Fruit fly (Drosophila melanogaster) whole organism, wandering third instar larva: ENCODE data around the gene Polr2H.
A peak's percentile ranks its signal among the peaks of the same experiment; 100 is the strongest.

Experiments
- Abd-B ChIP-seq: fragments of >200 bp; optimal IDR thresholded peaks from 2 replicates; lab custom pipeline; 2017; ENCODE audit warnings: missing biosample characterization, missing genetic modification characterization
- CG32264 ChIP-seq: fragments of 200-800 bp; sonication (Bioruptor generic); optimal IDR thresholded peaks from 2 replicates; lab custom pipeline; 2016; ENCODE audit warnings: missing biosample characterization, missing genetic modification characterization
- CG9705 ChIP-seq: fragments of 200-800 bp; sonication (Bioruptor generic); optimal IDR thresholded peaks from 2 replicates; lab custom pipeline; 2018; ENCODE audit warnings: missing biosample characterization, mild to moderate bottlenecking, missing genetic modification characterization
- CrebA ChIP-seq: fragments of 200-800 bp; sonication (Bioruptor generic); optimal IDR thresholded peaks from 2 replicates; lab custom pipeline; 2016; ENCODE audit warnings: missing biosample characterization, mild to moderate bottlenecking, missing genetic modification characterization, borderline replicate concordance
- Dfd ChIP-seq: fragments of >200 bp; optimal IDR thresholded peaks from 2 replicates; lab custom pipeline; 2017; ENCODE audit warnings: missing biosample characterization, missing genetic modification characterization
- Dif ChIP-seq: fragments of 200-275, 200-300 bp; sonication (Bioruptor generic); optimal IDR thresholded peaks from 2 replicates; lab custom pipeline; 2018; ENCODE audit warnings: missing biosample characterization, missing genetic modification characterization; ENCODE audit not compliant: partially characterized antibody
- HLH106 ChIP-seq: fragments of 200-800 bp; optimal IDR thresholded peaks from 3 replicates; lab custom pipeline; 2019; ENCODE audit warnings: missing biosample characterization, mild to moderate bottlenecking, missing genetic modification characterization, moderate library complexity
- Hnf4 ChIP-seq: fragments of 200-800 bp; sonication (Bioruptor generic); optimal IDR thresholded peaks from 2 replicates; lab custom pipeline; 2016; ENCODE audit warnings: missing biosample characterization, mild to moderate bottlenecking, missing genetic modification characterization
- Hr78 ChIP-seq: fragments of >200 bp; optimal IDR thresholded peaks from 2 replicates; lab custom pipeline; 2017; ENCODE audit warnings: missing biosample characterization, missing genetic modification characterization
- Hr83 ChIP-seq: fragments of 200-300 bp; sonication (Bioruptor generic); optimal IDR thresholded peaks from 2 replicates; lab custom pipeline; 2016; ENCODE audit warnings: missing biosample characterization, mild to moderate bottlenecking, missing genetic modification characterization, moderate library complexity; ENCODE audit not compliant: poor library complexity, severe bottlenecking
- Jra ChIP-seq: sonication (Bioruptor generic); optimal IDR thresholded peaks from 2 replicates; lab custom pipeline; 2016; ENCODE audit warnings: missing biosample characterization, missing genetic modification characterization
- Mio ChIP-seq: sonication (Bioruptor generic); optimal IDR thresholded peaks from 2 replicates; lab custom pipeline; 2016; ENCODE audit warnings: missing biosample characterization, missing genetic modification characterization
- Myc ChIP-seq: fragments of >200 bp; optimal IDR thresholded peaks from 2 replicates; lab custom pipeline; 2017
- N ChIP-seq: fragments of >200 bp; optimal IDR thresholded peaks from 2 replicates; lab custom pipeline; 2018; ENCODE audit warnings: missing biosample characterization, missing external identifiers, missing genetic modification characterization
- OdsH ChIP-seq: fragments of 200-800 bp; sonication (Bioruptor generic); optimal IDR thresholded peaks from 2 replicates; lab custom pipeline; 2016; ENCODE audit warnings: missing biosample characterization, mild to moderate bottlenecking, missing genetic modification characterization
- Rel ChIP-seq, 2 experiments: fragments of 200-800 bp; sonication (Bioruptor generic) in 1 of 2; optimal IDR thresholded peaks; 2 replicates in 1 of 2; 3 replicates in 1 of 2; lab custom pipeline; 2016 to 2019; ENCODE audit warnings: mild to moderate bottlenecking in 2 of 2, missing biosample characterization in 2 of 2, missing genetic modification characterization in 2 of 2, moderate library complexity in 1 of 2
- Sp1 ChIP-seq: fragments of 200-800 bp; sonication (Bioruptor generic); optimal IDR thresholded peaks from 3 replicates; lab custom pipeline; 2019; ENCODE audit warnings: missing biosample characterization, mild to moderate bottlenecking, missing genetic modification characterization, moderate library complexity
- Vsx2 ChIP-seq: fragments of 200-300, 225-300 bp; sonication (Bioruptor generic); optimal IDR thresholded peaks from 2 replicates; lab custom pipeline; 2018; ENCODE audit warnings: missing biosample characterization, missing genetic modification characterization; ENCODE audit not compliant: partially characterized antibody
- br ChIP-seq: fragments of 200-800 bp; sonication (Bioruptor generic); optimal IDR thresholded peaks from 2 replicates; lab custom pipeline; 2016; ENCODE audit warnings: missing biosample characterization, missing genetic modification characterization
- brk ChIP-seq: fragments of 200-800 bp; sonication (Bioruptor generic); optimal IDR thresholded peaks from 2 replicates; lab custom pipeline; 2016; ENCODE audit warnings: missing biosample characterization, mild to moderate bottlenecking, missing genetic modification characterization
- dl ChIP-seq, 2 experiments: fragments of 175-275, 200-275 bp in 1 of 2; fragments of 200-275 bp in 1 of 2; sonication (Bioruptor generic); optimal IDR thresholded peaks; lab custom pipeline; 2018; ENCODE audit warnings: mild to moderate bottlenecking in 2 of 2, missing biosample characterization in 2 of 2, missing genetic modification characterization in 2 of 2, moderate library complexity in 2 of 2; ENCODE audit not compliant: partially characterized antibody in 2 of 2, insufficient read depth in 1 of 2
- dmrt93B ChIP-seq: fragments of 200-800 bp; sonication (Bioruptor generic); optimal IDR thresholded peaks from 2 replicates; lab custom pipeline; 2018; ENCODE audit warnings: missing biosample characterization, mild to moderate bottlenecking, missing genetic modification characterization
- dsf ChIP-seq: sonication (Bioruptor generic); optimal IDR thresholded peaks from 2 replicates; lab custom pipeline; 2016; ENCODE audit warnings: missing biosample characterization, missing genetic modification characterization, borderline replicate concordance
- ey ChIP-seq: fragments of 200-800 bp; sonication (Bioruptor generic); optimal IDR thresholded peaks from 2 replicates; lab custom pipeline; 2016; ENCODE audit warnings: missing biosample characterization, missing genetic modification characterization
- foxo ChIP-seq, 2 experiments: fragments of 200-800 bp; sonication (Bioruptor generic); optimal IDR thresholded peaks; 2 replicates in 1 of 2; 3 replicates in 1 of 2; lab custom pipeline; 2016 to 2017; ENCODE audit warnings: missing biosample characterization in 2 of 2, missing genetic modification characterization in 2 of 2
- fru ChIP-seq: fragments of 200-800 bp; sonication (Bioruptor generic); optimal IDR thresholded peaks from 3 replicates; lab custom pipeline; 2016; ENCODE audit warnings: missing biosample characterization, mild to moderate bottlenecking, missing genetic modification characterization
- h ChIP-seq: fragments of 200-800 bp; sonication (Bioruptor generic); optimal IDR thresholded peaks from 3 replicates; lab custom pipeline; 2016; ENCODE audit warnings: missing biosample characterization, mild to moderate bottlenecking, missing genetic modification characterization
- jim ChIP-seq: fragments of 175-275, 200-325 bp; sonication (Bioruptor generic); optimal IDR thresholded peaks from 2 replicates; lab custom pipeline; 2016; ENCODE audit warnings: missing biosample characterization, mild to moderate bottlenecking, missing genetic modification characterization
- lola ChIP-seq: fragments of >200 bp; optimal IDR thresholded peaks from 2 replicates; lab custom pipeline; 2017; ENCODE audit warnings: missing biosample characterization, missing genetic modification characterization
- psq ChIP-seq: fragments of 200-800 bp; sonication (Bioruptor generic); optimal IDR thresholded peaks from 3 replicates; lab custom pipeline; 2017; ENCODE audit warnings: missing biosample characterization, mild to moderate bottlenecking, missing genetic modification characterization, moderate library complexity
- rgr ChIP-seq: fragments of 200-800 bp; sonication (Bioruptor generic); optimal IDR thresholded peaks from 3 replicates; lab custom pipeline; 2016; ENCODE audit warnings: missing biosample characterization, mild to moderate bottlenecking, missing genetic modification characterization
- sage ChIP-seq: fragments of 200-800 bp; sonication (Bioruptor generic); optimal IDR thresholded peaks from 2 replicates; lab custom pipeline; 2016; ENCODE audit warnings: missing biosample characterization, mild to moderate bottlenecking, missing genetic modification characterization
- sv ChIP-seq: fragments of 200-800 bp; sonication (Bioruptor generic); optimal IDR thresholded peaks from 3 replicates; lab custom pipeline; 2016; ENCODE audit warnings: missing biosample characterization, missing genetic modification characterization
- tai ChIP-seq: sonication (Bioruptor generic); optimal IDR thresholded peaks from 2 replicates; lab custom pipeline; 2016; ENCODE audit warnings: missing biosample characterization, missing genetic modification characterization
- usp ChIP-seq: fragments of >200 bp; optimal IDR thresholded peaks from 2 replicates; lab custom pipeline; 2017; ENCODE audit warnings: missing biosample characterization, missing genetic modification characterization
- woc ChIP-seq: sonication (Bioruptor generic); optimal IDR thresholded peaks from 2 replicates; lab custom pipeline; 2016; ENCODE audit warnings: missing biosample characterization, mild to moderate bottlenecking, missing genetic modification characterization

Gene Polr2H

DNA sequence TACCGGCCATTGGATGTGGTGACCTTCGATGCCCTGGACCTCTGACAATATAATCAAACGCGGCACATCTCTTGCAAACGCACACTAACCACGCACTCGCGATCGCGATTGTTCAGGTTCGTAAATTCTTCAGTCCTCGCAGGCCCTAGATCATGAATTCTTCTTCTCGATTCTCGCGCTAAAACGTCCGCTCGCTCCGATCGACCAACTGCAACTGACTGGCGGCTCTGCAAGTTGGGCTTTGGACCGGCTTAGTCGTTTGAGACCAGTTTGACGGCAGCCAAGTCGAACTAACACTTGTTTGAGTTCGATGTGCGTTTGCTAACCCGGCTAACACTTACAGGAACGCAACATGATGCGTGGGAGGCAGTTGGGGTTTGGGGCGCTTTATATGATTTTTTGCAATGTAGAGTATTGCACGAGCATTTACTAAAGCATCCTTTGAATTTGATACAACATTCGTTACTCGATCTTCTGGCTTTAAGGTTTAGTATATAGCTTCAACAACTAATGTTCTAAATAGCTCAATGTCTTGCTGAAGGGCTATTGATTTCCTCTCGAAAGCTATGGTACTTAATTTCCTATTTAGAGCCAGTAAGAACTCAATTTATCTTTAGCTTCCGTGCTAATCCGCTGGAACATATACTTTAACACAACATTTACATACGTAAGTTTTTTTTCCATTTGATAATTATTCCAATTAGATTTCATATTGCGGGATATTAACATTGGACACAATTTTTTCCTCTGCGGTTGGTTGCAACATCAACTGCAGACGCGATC lies 22.4 kb upstream of the Polr2H start, which contains the start of gene CG32447:
Gene CG32447 (minus strand): TSS at position 222 of the 783 bp plus-strand sequence.
- TF ChIP-seq tai = no peak
- TF ChIP-seq fru (GFP tag; lab: Kevin White, UChicago) = no peak
- peak; percentile 4 for TF ChIP-seq Hr83
- no peak for TF ChIP-seq foxo (GFP tag; optimal IDR thresholded peaks at IDR 0.05; lab: Kevin White, UChicago)
- TF ChIP-seq h (GFP tag; lab: Kevin White, UChicago) = no peak
- no peak for TF ChIP-seq N (GFP tag; lab: Kevin White, UChicago)
- no peak for TF ChIP-seq Dfd
- TF ChIP-seq Vsx2 (GFP tag; lab: Kevin White, UChicago) = peak; percentile 46
- TF ChIP-seq br (GFP tag; lab: Kevin White, UChicago) = no peak
- no peak for TF ChIP-seq brk (GFP tag; lab: Kevin White, UChicago)
- no peak for TF ChIP-seq dsf (GFP tag; lab: Kevin White, UChicago)

DNA sequence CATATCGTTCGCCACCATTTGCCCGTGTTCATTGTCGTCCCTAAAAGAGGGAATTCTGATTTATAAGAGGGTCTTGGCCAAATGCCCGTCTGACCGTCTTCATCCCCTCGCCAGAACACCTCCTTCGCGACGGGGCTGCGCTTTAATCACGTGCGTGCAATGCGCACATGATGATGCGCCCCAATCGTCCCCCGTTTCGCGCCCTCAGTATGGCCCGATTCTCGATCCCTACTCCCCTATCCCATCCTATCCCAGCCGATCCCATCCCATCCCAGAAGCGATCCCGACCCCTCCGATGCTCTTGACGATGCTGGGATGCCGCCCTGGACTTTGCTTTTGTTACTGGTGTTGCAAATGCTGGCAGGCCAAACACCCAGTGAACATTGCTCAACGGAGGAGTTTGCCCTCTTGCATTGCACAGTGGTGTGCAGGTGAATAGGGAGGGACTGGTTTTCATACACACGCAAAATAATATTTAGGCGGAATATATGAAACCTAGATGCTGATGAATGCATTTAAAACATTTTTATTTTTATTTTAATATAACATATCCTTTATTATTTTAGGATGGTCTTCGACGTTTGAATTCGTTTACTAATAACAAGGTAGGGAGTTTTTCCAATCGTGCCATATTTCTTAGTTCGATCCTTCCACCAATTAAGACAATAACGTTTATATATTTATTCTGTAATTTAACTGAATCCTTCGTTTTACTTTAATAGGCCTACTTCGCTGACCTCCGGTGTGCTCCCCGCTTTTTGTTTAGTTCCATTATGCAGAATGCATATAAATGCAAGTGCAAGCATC lies 18.7 kb upstream of the Polr2H start:
- TF ChIP-seq N (GFP tag; lab: Kevin White, UChicago) = no peak
- no peak for TF ChIP-seq lola (GFP tag; lab: Kevin White, UChicago)
- TF ChIP-seq Hr83 = peak; percentile 54
- TF ChIP-seq HLH106 (tag; lab: Kevin White, UChicago) = peak; percentile 85
- TF ChIP-seq jim (GFP tag; lab: Kevin White, UChicago) = no peak
- no peak for TF ChIP-seq Myc (lab: Kevin White, UChicago)
- no peak for TF ChIP-seq Abd-B (GFP tag; lab: Kevin White, UChicago)
- TF ChIP-seq dmrt93B (GFP tag; lab: Kevin White, UChicago) = peak; percentile 83
- peak in 1 of 2 experiments; percentile 75 for TF ChIP-seq foxo (GFP tag; optimal IDR thresholded peaks at IDR 0.05; lab: Kevin White, UChicago)
- peak; percentile 30 for TF ChIP-seq br (GFP tag; lab: Kevin White, UChicago)
- TF ChIP-seq Jra (GFP tag; lab: Kevin White, UChicago) = no peak
- no peak for TF ChIP-seq sv (GFP tag; lab: Kevin White, UChicago)
- TF ChIP-seq Rel (GFP tag; optimal IDR thresholded peaks at IDR 0.05; lab: Kevin White, UChicago) = no peak
- peak; percentile 2 for TF ChIP-seq Rel (tag; optimal IDR thresholded peaks at IDR 0.05; lab: Kevin White, UChicago)
- TF ChIP-seq CrebA (GFP tag; lab: Kevin White, UChicago) = peak; percentile 1
- peak; percentile 61 for TF ChIP-seq ey (GFP tag; lab: Kevin White, UChicago)
- TF ChIP-seq OdsH (GFP tag; lab: Kevin White, UChicago) = peak; percentile 79
- TF ChIP-seq Hnf4 (GFP tag; lab: Kevin White, UChicago) = peak; percentile 15
- no peak for TF ChIP-seq CG32264 (GFP tag; lab: Kevin White, UChicago)
- TF ChIP-seq dsf (GFP tag; lab: Kevin White, UChicago) = no peak
- TF ChIP-seq sage = peak; percentile 50
- peak; percentile 57 for TF ChIP-seq Dif
- peak; percentile 79 for TF ChIP-seq psq (GFP tag; lab: Kevin White, UChicago)
- TF ChIP-seq brk (GFP tag; lab: Kevin White, UChicago) = peak; percentile 39
- TF ChIP-seq Vsx2 (GFP tag; lab: Kevin White, UChicago) = no peak
- peak; percentile 87 for TF ChIP-seq Sp1
- peak; percentile 58 for TF ChIP-seq woc (GFP tag; lab: Kevin White, UChicago)
- no peak for TF ChIP-seq Hr78 (GFP tag; lab: Kevin White, UChicago)
- peak; percentile 68 for TF ChIP-seq rgr (GFP tag; lab: Kevin White, UChicago)
- TF ChIP-seq usp (GFP tag; lab: Kevin White, UChicago) = no peak
- TF ChIP-seq Mio (GFP tag; lab: Kevin White, UChicago) = no peak
- TF ChIP-seq dl (GFP tag; optimal IDR thresholded peaks at IDR 0.05; lab: Kevin White, UChicago; ENCODE audit: insufficient read depth in 1 of 2, partially characterized antibody in 2 of 2) = no peak
- peak; percentile 64 for TF ChIP-seq CG9705
- peak; percentile 74 for TF ChIP-seq h (GFP tag; lab: Kevin White, UChicago)
- TF ChIP-seq fru (GFP tag; lab: Kevin White, UChicago) = peak; percentile 71
